Worm (Caenorhabditis elegans) whole organism, early embryonic: ENCODE data around the gene Y66D12A.8.

Experiments
- ama-1 ChIP-seq: fragments of 150-350 bp; optimal IDR thresholded peaks from 2 replicates; lab custom pipeline; 2014
- ets-7 ChIP-seq: sonication (generic microtip); optimal IDR thresholded peaks from 2 replicates; lab custom pipeline; 2016; ENCODE audit warnings: missing genotype, missing genetic modification characterization, missing compliant biosample characterization
- hnd-1 ChIP-seq: sonication (generic microtip); optimal IDR thresholded peaks from 2 replicates; lab custom pipeline; 2016; ENCODE audit warnings: missing genetic modification characterization, missing compliant biosample characterization
- pes-1 ChIP-seq: fragments of 200-800 bp; sonication (Bioruptor generic); IDR thresholded peaks from 2 replicates; pipeline ENCODE4 v1.3.6; 2022; ENCODE audit warnings: missing genetic modification reagents, missing genetic modification characterization, missing compliant biosample characterization
- tbx-11 ChIP-seq: fragments of 200-800 bp; sonication (Bioruptor generic); IDR thresholded peaks from 2 replicates; pipeline ENCODE4 v1.3.6; 2022; ENCODE audit warnings: missing genetic modification characterization, missing compliant biosample characterization

ce11 chrIII:11588911-11589310, 14.9 kb downstream of the Y66D12A.8 start, which contains the start of gene Y66D12A.3:
- TF ChIP-seq ama-1 (lab: Kevin White, UChicago) = no peak
- no peak for TF ChIP-seq pes-1 (GFP tag; lab: Robert Waterston, UW)
- no peak for TF ChIP-seq ets-7 (tag; lab: Kevin White, UChicago)
- no peak for TF ChIP-seq hnd-1 (tag; lab: Kevin White, UChicago)
- no peak for TF ChIP-seq tbx-11
